Worm (Caenorhabditis elegans) whole organism, young adult: ENCODE data around the gene C18B2.5.
A peak's percentile ranks its signal among the peaks of the same experiment; 100 is the strongest.

Source experiments
- B0019.2 ChIP-seq: fragments of 200-800 bp; sonication (Bioruptor generic); conservative IDR thresholded peaks from 2 replicates; pipeline ENCODE4 v1.3.6; 2022; ENCODE audit warnings: missing genetic modification reagents, missing genetic modification characterization, missing compliant biosample characterization
- C17E4.6 ChIP-seq: fragments of 200-800 bp; sonication (Bioruptor generic); IDR thresholded peaks from 2 replicates; pipeline ENCODE4 v1.3.6; 2022; ENCODE audit warnings: missing genetic modification reagents, missing genetic modification characterization, missing compliant biosample characterization
- F33H1.4 ChIP-seq: fragments of 200-800 bp; sonication (Bioruptor generic); IDR thresholded peaks from 2 replicates; pipeline ENCODE4 v1.3.6; 2022; ENCODE audit warnings: missing genetic modification reagents, missing genetic modification characterization, missing compliant biosample characterization
- F37B4.10 ChIP-seq: fragments of 200-800 bp; sonication (Bioruptor generic); IDR thresholded peaks from 2 replicates; pipeline ENCODE4 v1.3.6; 2022; ENCODE audit warnings: missing genetic modification characterization, missing compliant biosample characterization
- F39B2.1 ChIP-seq: fragments of 200-800 bp; sonication (Bioruptor generic); IDR thresholded peaks from 2 replicates; pipeline ENCODE4 v1.3.6; 2022; ENCODE audit warnings: missing genetic modification reagents, missing genetic modification characterization, missing compliant biosample characterization
- F55B11.4 ChIP-seq: sonication (generic microtip); optimal IDR thresholded peaks from 2 replicates; lab custom pipeline; 2016; ENCODE audit warnings: missing compliant biosample characterization, missing genetic modification characterization, borderline replicate concordance; ENCODE audit not compliant: insufficient read depth
- Y53F4B.3 ChIP-seq: fragments of 200-800 bp; sonication (Bioruptor generic); IDR thresholded peaks from 2 replicates; pipeline ENCODE4 v1.3.6; 2022; ENCODE audit warnings: missing genetic modification reagents, missing genetic modification characterization, missing compliant biosample characterization
- ZK185.1 ChIP-seq: sonication (generic microtip); optimal IDR thresholded peaks from 2 replicates; lab custom pipeline; 2016; ENCODE audit warnings: mild to moderate bottlenecking, missing genetic modification characterization, missing compliant biosample characterization; ENCODE audit not compliant: poor library complexity, severe bottlenecking
- akir-1 ChIP-seq: fragments of 200-800 bp; sonication (Bioruptor generic); optimal IDR thresholded peaks from 2 replicates; lab custom pipeline; 2018; ENCODE audit warnings: mild to moderate bottlenecking, missing genetic modification characterization, moderate library complexity, missing compliant biosample characterization
- aptf-3 ChIP-seq: fragments of 200-800 bp; sonication (Bioruptor generic); IDR thresholded peaks from 2 replicates; pipeline ENCODE4 v1.3.6; 2022; ENCODE audit warnings: missing genetic modification characterization, missing compliant biosample characterization
- attf-3 ChIP-seq: fragments of 200-800 bp; sonication (Bioruptor generic); conservative IDR thresholded peaks from 2 replicates; pipeline ENCODE4 v1.3.6; 2022; ENCODE audit warnings: missing genetic modification reagents, missing genetic modification characterization, missing compliant biosample characterization
- bed-2 ChIP-seq: fragments of 200-800 bp; sonication (Bioruptor generic); IDR thresholded peaks from 2 replicates; pipeline ENCODE4 v1.3.6; 2022; ENCODE audit warnings: missing genetic modification reagents, missing genetic modification characterization, missing compliant biosample characterization
- cebp-2 ChIP-seq: fragments of 200-800 bp; sonication (Bioruptor generic); IDR thresholded peaks from 2 replicates; pipeline ENCODE4 v1.3.6; 2022; ENCODE audit warnings: missing genetic modification characterization, missing compliant biosample characterization
- chd-7 ChIP-seq: sonication (generic microtip); optimal IDR thresholded peaks from 2 replicates; lab custom pipeline; 2016; ENCODE audit warnings: mild to moderate bottlenecking, missing genetic modification characterization, moderate library complexity, missing compliant biosample characterization
- dpl-1 ChIP-seq: fragments of 150-350 bp; optimal IDR thresholded peaks from 2 replicates; lab custom pipeline; 2014; ENCODE audit warnings: missing biosample characterization, missing genetic modification reagents, missing genetic modification characterization
- egl-18 ChIP-seq: fragments of 200-800 bp; sonication (Bioruptor generic); IDR thresholded peaks from 2 replicates; pipeline ENCODE4 v1.3.6; 2022; ENCODE audit warnings: missing genetic modification reagents, missing genetic modification characterization, missing compliant biosample characterization
- egl-44 ChIP-seq: fragments of 200-800 bp; sonication (Bioruptor generic); IDR thresholded peaks from 2 replicates; pipeline ENCODE4 v1.3.6; 2022; ENCODE audit warnings: missing genetic modification reagents, missing genetic modification characterization, missing compliant biosample characterization
- ekl-4 ChIP-seq: fragments of 200-800 bp; sonication (Bioruptor generic); IDR thresholded peaks from 2 replicates; pipeline ENCODE4 v1.3.6; 2022; ENCODE audit warnings: missing genetic modification reagents, missing genetic modification characterization, missing compliant biosample characterization
- hlh-12 ChIP-seq: sonication (generic microtip); optimal IDR thresholded peaks from 2 replicates; lab custom pipeline; 2016; ENCODE audit warnings: missing genetic modification characterization, missing compliant biosample characterization
- hmg-1.2 ChIP-seq: fragments of 200-800 bp; sonication (Bioruptor generic); IDR thresholded peaks from 2 replicates; pipeline ENCODE4 v1.3.6; 2022; ENCODE audit warnings: missing genetic modification reagents, missing genetic modification characterization, missing compliant biosample characterization
- hmg-20 ChIP-seq: fragments of 200-800 bp; sonication (Bioruptor generic); IDR thresholded peaks from 2 replicates; pipeline ENCODE4 v1.3.6; 2022; ENCODE audit warnings: missing genetic modification reagents, missing genetic modification characterization, missing compliant biosample characterization
- hsf-1 ChIP-seq: fragments of 200-800 bp; sonication (Bioruptor generic); IDR thresholded peaks from 2 replicates; pipeline ENCODE4 v1.3.6; 2022; ENCODE audit warnings: missing genetic modification reagents, missing genetic modification characterization, missing compliant biosample characterization
- lag-1 ChIP-seq: fragments of 200-800 bp; sonication (Bioruptor generic); IDR thresholded peaks from 2 replicates; pipeline ENCODE4 v1.3.6; 2022; ENCODE audit warnings: missing genetic modification reagents, missing genetic modification characterization, missing compliant biosample characterization
- lin-35 ChIP-seq, 3 experiments: fragments of 150-350 bp in 2 of 3; sonication (generic microtip) in 1 of 3; optimal IDR thresholded peaks; 2 replicates each; lab custom pipeline; 2014 to 2018; ENCODE audit warnings: missing biosample characterization in 3 of 3, missing genetic modification characterization in 3 of 3, missing genetic modification reagents in 3 of 3
- lin-40 ChIP-seq: sonication (generic microtip); optimal IDR thresholded peaks from 2 replicates; lab custom pipeline; 2016; ENCODE audit warnings: missing genetic modification characterization, mild to moderate bottlenecking, missing compliant biosample characterization, missing genotype, missing genetic modification reagents
- madf-3 ChIP-seq: fragments of 200-800 bp; sonication (Bioruptor generic); IDR thresholded peaks from 2 replicates; pipeline ENCODE4 v1.3.6; 2022; ENCODE audit warnings: missing genetic modification reagents, missing genetic modification characterization, missing compliant biosample characterization
- madf-6 ChIP-seq: fragments of 200-800 bp; sonication (Bioruptor generic); IDR thresholded peaks from 2 replicates; pipeline ENCODE4 v1.3.6; 2022; ENCODE audit warnings: missing genetic modification reagents, missing genetic modification characterization, missing compliant biosample characterization
- mcd-1 ChIP-seq: fragments of 200-800 bp; sonication (Bioruptor generic); IDR thresholded peaks from 2 replicates; pipeline ENCODE4 v1.3.6; 2022; ENCODE audit warnings: missing genetic modification reagents, missing genetic modification characterization, missing compliant biosample characterization
- mel-28 ChIP-seq: sonication (generic microtip); optimal IDR thresholded peaks from 2 replicates; lab custom pipeline; 2016; ENCODE audit warnings: borderline replicate concordance, mild to moderate bottlenecking, missing genetic modification characterization, missing compliant biosample characterization
- nfya-2 ChIP-seq: fragments of 200-800 bp; sonication (Bioruptor generic); IDR thresholded peaks from 2 replicates; pipeline ENCODE4 v1.3.6; 2022; ENCODE audit warnings: missing genetic modification reagents, missing genetic modification characterization, missing compliant biosample characterization
- nfyb-1 ChIP-seq: fragments of 200-800 bp; sonication (Bioruptor generic); IDR thresholded peaks from 2 replicates; pipeline ENCODE4 v1.3.6; 2022; ENCODE audit warnings: missing genetic modification reagents, missing genetic modification characterization, missing compliant biosample characterization
- pbrm-1 ChIP-seq: fragments of 200-800 bp; sonication (Bioruptor generic); IDR thresholded peaks from 2 replicates; pipeline ENCODE4 v1.3.6; 2022; ENCODE audit warnings: missing genetic modification reagents, missing genetic modification characterization, missing compliant biosample characterization
- pha-4 ChIP-seq: fragments of 150-350 bp; sonication (generic microtip); optimal IDR thresholded peaks from 2 replicates; lab custom pipeline; 2014; ENCODE audit warnings: missing biosample characterization, missing genetic modification reagents, missing genetic modification characterization
- sdz-38 ChIP-seq: sonication (generic microtip); optimal IDR thresholded peaks from 2 replicates; lab custom pipeline; 2016; ENCODE audit warnings: missing genotype, missing genetic modification characterization, missing compliant biosample characterization
- snpc-1.3 ChIP-seq: sonication (generic microtip); optimal IDR thresholded peaks from 2 replicates; lab custom pipeline; 2017; ENCODE audit warnings: missing genetic modification characterization, mild to moderate bottlenecking, missing compliant biosample characterization, antibody characterized with exemption, moderate library complexity, missing genotype, missing genetic modification reagents; ENCODE audit not compliant: insufficient read depth
- snpc-4 ChIP-seq, 5 experiments: fragments of 150-350 bp in 1 of 5; sonication (generic microtip) in 4 of 5; optimal IDR thresholded peaks; 2 replicates each; lab custom pipeline; 2014 to 2018; ENCODE audit warnings: missing genetic modification characterization in 5 of 5, missing biosample characterization in 3 of 5, antibody characterized with exemption in 2 of 5, mild to moderate bottlenecking in 2 of 5, missing compliant biosample characterization in 2 of 5, missing genotype in 2 of 5, moderate library complexity in 2 of 5, missing genetic modification reagents in 1 of 5
- sptf-2 ChIP-seq: fragments of 200-800 bp; sonication (Bioruptor generic); optimal IDR thresholded peaks from 2 replicates; lab custom pipeline; 2018; ENCODE audit warnings: mild to moderate bottlenecking, missing genetic modification characterization, missing compliant biosample characterization
- tbp1 ChIP-seq: fragments of 200-800 bp; sonication (Bioruptor generic); optimal IDR thresholded peaks from 2 replicates; lab custom pipeline; 2018; ENCODE audit warnings: mild to moderate bottlenecking, missing genetic modification characterization, missing compliant biosample characterization
- ztf-25 ChIP-seq: fragments of 200-800 bp; sonication (Bioruptor generic); IDR thresholded peaks from 2 replicates; pipeline ENCODE4 v1.3.6; 2022; ENCODE audit warnings: missing genetic modification reagents, missing genetic modification characterization, missing compliant biosample characterization
- ztf-28 ChIP-seq: fragments of 200-800 bp; sonication (Bioruptor generic); IDR thresholded peaks from 2 replicates; pipeline ENCODE4 v1.3.6; 2022; ENCODE audit warnings: missing genetic modification reagents, missing genetic modification characterization, missing compliant biosample characterization
- ztf-6 ChIP-seq: fragments of 200-800 bp; sonication (Bioruptor generic); IDR thresholded peaks from 2 replicates; pipeline ENCODE4 v1.3.6; 2022; ENCODE audit warnings: missing genetic modification reagents, missing genetic modification characterization, missing compliant biosample characterization

Gene C18B2.5

DNA sequence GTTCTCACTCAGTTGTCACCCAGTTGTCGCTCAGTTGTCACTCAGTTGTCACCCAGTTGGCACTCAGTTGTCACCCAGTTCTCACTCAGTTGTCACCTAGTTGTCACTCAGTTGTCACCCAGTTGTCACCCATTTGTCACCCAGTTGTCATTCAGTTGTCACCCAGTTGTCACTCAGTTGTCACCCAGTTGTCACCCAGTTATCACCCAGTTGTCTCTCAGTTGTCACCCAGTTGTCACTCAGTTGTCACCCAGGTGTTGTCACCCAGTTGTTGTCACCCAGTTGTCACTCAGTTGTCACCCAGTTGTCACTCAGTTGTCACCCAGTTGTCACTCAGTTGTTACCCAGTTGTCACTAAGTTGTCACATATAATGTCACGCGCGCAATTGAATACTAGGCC, 20.7 kb upstream of the C18B2.5 start (continued):
- TF ChIP-seq akir-1 (GFP tag; lab: Kevin White, UChicago) = no peak
- TF ChIP-seq sptf-2 = no peak
- TF ChIP-seq ekl-4 = peak; percentile 74; the same call in 1 of the 2 replicates
- TF ChIP-seq hmg-20 = peak; percentile 33; the same call in 1 of the 2 replicates
- TF ChIP-seq egl-44 = peak; percentile 77; the same call in 1 of the 2 replicates
- TF ChIP-seq nfyb-1 = peak; percentile 51; the same call in 1 of the 2 replicates
- 0 out of 2 replicates have a peak, but pooled peaks have one; percentile 54 for TF ChIP-seq cebp-2
- TF ChIP-seq ztf-25 = peak; percentile 63; the same call in 1 of the 2 replicates
- TF ChIP-seq aptf-3 = peak; percentile 90
- TF ChIP-seq F37B4.10 (GFP tag; lab: Robert Waterston, UW) = peak; percentile 97
- no peak for TF ChIP-seq hmg-1.2 (GFP tag; lab: Robert Waterston, UW)
- TF ChIP-seq madf-6 (GFP tag; lab: Robert Waterston, UW) = no peak
- 0 out of 2 replicates have a peak, but pooled peaks have one; percentile 15 for TF ChIP-seq egl-18
- TF ChIP-seq sdz-38 (tag; lab: Kevin White, UChicago) = no peak
- no peak for TF ChIP-seq snpc-4 (GFP tag; optimal IDR thresholded peaks at IDR 0.05; lab: Kevin White, UChicago)
- TF ChIP-seq snpc-4 (tag; optimal IDR thresholded peaks at IDR 0.05; lab: Kevin White, UChicago) = no peak
- TF ChIP-seq bed-2 (GFP tag; lab: Robert Waterston, UW) = peak; percentile 82; the same call in 1 of the 2 replicates
- 0 out of 2 replicates have a peak, but pooled peaks have one; percentile 6 for TF ChIP-seq F33H1.4 (GFP tag; lab: Robert Waterston, UW)
- TF ChIP-seq snpc-1.3 = no peak
- peak; percentile 50; the same call in 1 of the 2 replicates for TF ChIP-seq B0019.2 (GFP tag; lab: Robert Waterston, UW)
- TF ChIP-seq F55B11.4 (tag; lab: Kevin White, UChicago) = no peak
- TF ChIP-seq ztf-6 (GFP tag; lab: Robert Waterston, UW) = no peak
- 0 out of 2 replicates have a peak, but pooled peaks have one; percentile 13 for TF ChIP-seq nfya-2 (GFP tag; lab: Robert Waterston, UW)
- peak; percentile 39; the same call in 1 of the 2 replicates for TF ChIP-seq madf-3 (GFP tag; lab: Robert Waterston, UW)
- TF ChIP-seq pbrm-1 (GFP tag; lab: Robert Waterston, UW) = peak; percentile 45
- TF ChIP-seq ztf-28 (GFP tag; lab: Robert Waterston, UW) = 0 out of 2 replicates have a peak, but pooled peaks have one; percentile 26
- TF ChIP-seq lag-1 (GFP tag; lab: Robert Waterston, UW) = no peak
- TF ChIP-seq dpl-1 (GFP tag; lab: Kevin White, UChicago) = no peak

- TF ChIP-seq chd-7 (tag; lab: Kevin White, UChicago) (no peak), hsf-1 (GFP tag; lab: Robert Waterston, UW) (no peak), F37B4.10 (GFP tag; lab: Robert Waterston, UW) (no peak), tbp1 (GFP tag; lab: Kevin White, UChicago) (no peak), F39B2.1 (no peak)
Measured at ce11 chrX:3630090-3630489, 19.2 kb upstream of the C18B2.5 start.

DNA sequence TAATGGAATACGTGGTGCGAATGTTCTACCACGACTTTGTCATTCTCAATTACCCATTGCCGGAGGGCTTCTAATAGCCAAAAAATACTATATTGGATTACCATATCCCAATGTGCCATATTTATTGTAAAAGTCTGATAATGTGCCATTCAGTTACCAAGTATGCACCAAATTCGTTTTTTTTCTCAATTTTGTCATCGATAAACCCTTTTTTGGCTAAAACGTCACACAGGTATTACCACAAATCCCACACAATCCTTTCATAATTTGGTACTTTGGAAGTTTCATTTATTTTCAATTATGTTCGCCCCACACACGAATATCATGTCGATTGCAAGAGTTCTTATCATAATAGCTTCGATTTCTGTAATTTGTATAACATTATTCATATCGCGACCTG, 17.1 kb upstream of the C18B2.5 start, which contains the start of gene vep-2:
Gene vep-2, plus strand, starts transcription at position 301 of the 400 bp plus-strand sequence.
- TF ChIP-seq Y53F4B.3 (GFP tag; lab: Robert Waterston, UW) = no peak
- TF ChIP-seq egl-44 = no peak
- no peak for TF ChIP-seq pha-4
- TF ChIP-seq mcd-1 (GFP tag; lab: Robert Waterston, UW) = no peak
- TF ChIP-seq F33H1.4 (GFP tag; lab: Robert Waterston, UW) = no peak
- TF ChIP-seq ZK185.1 (tag; lab: Kevin White, UChicago) = no peak
- TF ChIP-seq hlh-12 (tag; lab: Kevin White, UChicago) = no peak
- no peak for TF ChIP-seq ztf-28 (GFP tag; lab: Robert Waterston, UW)
- no peak for TF ChIP-seq lin-35 (GFP tag; optimal IDR thresholded peaks at IDR 0.05; lab: Kevin White, UChicago)
- no peak for TF ChIP-seq mel-28
- no peak for TF ChIP-seq lin-40 (tag; lab: Kevin White, UChicago)
- TF ChIP-seq C17E4.6 (GFP tag; lab: Robert Waterston, UW) = no peak
- no peak for TF ChIP-seq chd-7 (tag; lab: Kevin White, UChicago)
- TF ChIP-seq sptf-2 = no peak
- no peak for TF ChIP-seq attf-3 (GFP tag; lab: Robert Waterston, UW)
